Fruit fly (Drosophila melanogaster) whole organism, embryonic: ENCODE measurements around the gene CG7551.

Experiments
- CG13123 ChIP-seq: fragments of 200-800 bp; sonication (Bioruptor generic); optimal IDR thresholded peaks from 2 replicates; lab custom pipeline; 2016; ENCODE audit warnings: missing biosample characterization, missing genetic modification characterization
- D19A ChIP-seq: fragments of 200-800 bp; optimal IDR thresholded peaks from 3 replicates; lab custom pipeline; 2019; ENCODE audit warnings: missing biosample characterization, mild to moderate bottlenecking, missing genetic modification characterization, moderate library complexity
- NC2β ChIP-seq: fragments of 200-800 bp; sonication (Bioruptor generic); optimal IDR thresholded peaks from 2 replicates; lab custom pipeline; 2016; ENCODE audit warnings: missing biosample characterization, missing genetic modification characterization
- Vsx1 ChIP-seq: fragments of 200-800 bp; sonication (Bioruptor generic); optimal IDR thresholded peaks from 2 replicates; lab custom pipeline; 2017; ENCODE audit warnings: missing biosample characterization, mild to moderate bottlenecking, missing genetic modification characterization, missing genetic modification reagents
- crc ChIP-seq: fragments of 200-800 bp; sonication (Bioruptor generic); optimal IDR thresholded peaks from 2 replicates; lab custom pipeline; 2016; ENCODE audit warnings: missing biosample characterization, missing genetic modification characterization
- da ChIP-seq: fragments of 200-800 bp; sonication (Bioruptor generic); optimal IDR thresholded peaks from 2 replicates; lab custom pipeline; 2016; ENCODE audit warnings: missing biosample characterization, missing genetic modification characterization
- lab ChIP-seq: fragments of 200-800 bp; sonication (Bioruptor generic); optimal IDR thresholded peaks from 3 replicates; lab custom pipeline; 2017; ENCODE audit warnings: missing biosample characterization, missing genetic modification characterization, mild to moderate bottlenecking, moderate library complexity, missing genetic modification reagents
- usp ChIP-seq: fragments of >200 bp; optimal IDR thresholded peaks from 2 replicates; lab custom pipeline; 2017; ENCODE audit warnings: missing biosample characterization, missing genetic modification characterization
- vfl ChIP-seq: fragments of 200-800 bp; sonication (Bioruptor generic); optimal IDR thresholded peaks from 2 replicates; lab custom pipeline; 2016; ENCODE audit warnings: missing biosample characterization, missing genetic modification characterization
- zen ChIP-seq: fragments of 200-800 bp; sonication (Bioruptor generic); optimal IDR thresholded peaks from 3 replicates; lab custom pipeline; 2018; ENCODE audit warnings: missing biosample characterization, mild to moderate bottlenecking, missing genetic modification characterization, moderate library complexity

DNA sequence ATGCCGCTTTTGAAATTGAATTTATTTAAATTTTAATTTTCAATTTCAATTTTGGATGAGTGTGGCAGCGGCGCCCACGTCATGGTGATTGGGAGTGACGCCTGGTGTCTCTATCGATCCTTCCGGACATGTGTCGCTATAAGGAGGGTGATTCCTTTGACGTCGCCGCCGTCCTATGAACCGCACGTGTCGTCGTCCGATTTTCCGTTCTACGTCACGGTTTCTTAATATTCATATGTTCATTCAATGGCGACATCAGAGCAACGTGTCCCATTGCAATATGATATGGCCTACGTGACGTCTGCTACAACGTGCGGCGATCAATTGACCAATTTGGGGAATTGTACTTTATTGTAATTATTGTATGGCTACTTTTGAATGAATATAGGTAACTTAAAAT lies 25.8 kb upstream of the CG7551 start:
- no peak for TF ChIP-seq CG13123
- no peak for TF ChIP-seq da (GFP tag; lab: Kevin White, UChicago)
- no peak for TF ChIP-seq usp (GFP tag; lab: Kevin White, UChicago)
- no peak for TF ChIP-seq vfl (GFP tag; lab: Kevin White, UChicago)
- no peak for TF ChIP-seq crc (GFP tag; lab: Kevin White, UChicago)
- TF ChIP-seq NC2β, result no peak
- no peak for TF ChIP-seq D19A (tag; lab: Kevin White, UChicago)
- TF ChIP-seq Vsx1, result no peak
- no peak for TF ChIP-seq zen (tag; lab: Kevin White, UChicago)
- TF ChIP-seq lab (GFP tag; lab: Kevin White, UChicago), result no peak
